Worm (Caenorhabditis elegans) whole organism, L4 larva: ENCODE data around the gene srxa-12.

Experiments used
- D1046.2 ChIP-seq: fragments of 200-800 bp; sonication (Bioruptor generic); IDR thresholded peaks from 2 replicates; pipeline ENCODE4 v1.3.6; 2022; ENCODE audit warnings: missing genetic modification characterization, missing compliant biosample characterization
- F10B5.3 ChIP-seq: sonication (generic microtip); optimal IDR thresholded peaks from 2 replicates; lab custom pipeline; 2016; ENCODE audit warnings: mild to moderate bottlenecking, missing genetic modification characterization, missing compliant biosample characterization
- F49E8.2 ChIP-seq: sonication (generic microtip); optimal IDR thresholded peaks from 2 replicates; lab custom pipeline; 2016; ENCODE audit warnings: missing compliant biosample characterization, mild to moderate bottlenecking, missing genetic modification characterization, borderline replicate concordance
- R02D3.7 ChIP-seq: fragments of 150-350 bp; sonication (generic microtip); optimal IDR thresholded peaks from 3 replicates; lab custom pipeline; 2014; ENCODE audit warnings: missing biosample characterization, missing genetic modification characterization
- Y48G9A.11 ChIP-seq: fragments of 200-800 bp; sonication (Bioruptor generic); IDR thresholded peaks from 2 replicates; pipeline ENCODE4 v1.3.6; 2022; ENCODE audit warnings: missing genetic modification reagents, missing genetic modification characterization, missing compliant biosample characterization
- ZK546.5 ChIP-seq, 2 experiments: sonication (generic microtip); optimal IDR thresholded peaks; 2 replicates each; lab custom pipeline; 2017; ENCODE audit warnings: missing biosample characterization in 2 of 2, missing genetic modification characterization in 2 of 2
- aha-1 ChIP-seq: fragments of 150-350 bp; peaks from one replicate; lab custom pipeline; 2014; ENCODE audit warnings: missing biosample characterization, missing genetic modification characterization
- attf-4 ChIP-seq: sonication (generic microtip); optimal IDR thresholded peaks from 3 replicates; lab custom pipeline; 2017; ENCODE audit warnings: missing biosample characterization, missing genetic modification characterization
- ceh-62 ChIP-seq: sonication (generic microtip); optimal IDR thresholded peaks from 2 replicates; lab custom pipeline; 2017; ENCODE audit warnings: missing biosample characterization, missing genetic modification characterization
- ces-1 ChIP-seq: fragments of 150-350 bp; sonication (generic microtip); optimal IDR thresholded peaks from 4 replicates; lab custom pipeline; 2014; ENCODE audit warnings: missing biosample characterization, missing genetic modification reagents, missing genetic modification characterization
- daf-19 ChIP-seq: fragments of 200-800 bp; sonication (Bioruptor generic); conservative IDR thresholded peaks from 2 replicates; pipeline ENCODE4 v1.3.6; 2022; ENCODE audit warnings: missing genetic modification characterization, missing compliant biosample characterization
- daf-8 ChIP-seq: fragments of 200-800 bp; sonication (Bioruptor generic); IDR thresholded peaks from 2 replicates; pipeline ENCODE4 v1.3.6; 2022; ENCODE audit warnings: missing genetic modification characterization, missing compliant biosample characterization
- dmd-6 ChIP-seq: fragments of 200-800 bp; sonication (Bioruptor generic); IDR thresholded peaks from 2 replicates; pipeline ENCODE4 v1.3.6; 2022; ENCODE audit warnings: missing genetic modification reagents, missing genetic modification characterization, missing compliant biosample characterization
- dmd-8 ChIP-seq: fragments of 200-800 bp; sonication (Bioruptor generic); IDR thresholded peaks from 2 replicates; pipeline ENCODE4 v1.3.6; 2022; ENCODE audit warnings: missing genetic modification characterization, missing compliant biosample characterization
- dve-1 ChIP-seq: sonication (generic microtip); optimal IDR thresholded peaks from 2 replicates; lab custom pipeline; 2017; ENCODE audit warnings: antibody characterized with exemption, mild to moderate bottlenecking, missing genetic modification characterization, missing compliant biosample characterization; ENCODE audit not compliant: insufficient read depth
- egl-27 ChIP-seq: sonication (generic microtip); optimal IDR thresholded peaks from 3 replicates; lab custom pipeline; 2017; ENCODE audit warnings: missing biosample characterization, missing genetic modification reagents, missing genetic modification characterization
- fos-1 ChIP-seq: fragments of 150-350 bp; optimal IDR thresholded peaks from 2 replicates; lab custom pipeline; 2014; ENCODE audit warnings: missing biosample characterization, missing genetic modification characterization
- hlh-30 ChIP-seq: sonication (generic microtip); optimal IDR thresholded peaks from 2 replicates; lab custom pipeline; 2017; ENCODE audit warnings: antibody characterized with exemption, mild to moderate bottlenecking, missing genetic modification characterization, missing compliant biosample characterization; ENCODE audit not compliant: insufficient read depth
- lim-7 ChIP-seq: fragments of 200-800 bp; sonication (Bioruptor generic); IDR thresholded peaks from 2 replicates; pipeline ENCODE4 v1.3.6; 2022; ENCODE audit warnings: missing genetic modification characterization, missing compliant biosample characterization
- lin-13 ChIP-seq: fragments of 150-350 bp; optimal IDR thresholded peaks from 2 replicates; lab custom pipeline; 2014; ENCODE audit warnings: missing biosample characterization, missing genetic modification reagents, missing genetic modification characterization
- lin-15B ChIP-seq: fragments of 150-350 bp; sonication (generic microtip); optimal IDR thresholded peaks from 3 replicates; lab custom pipeline; 2014; ENCODE audit warnings: missing biosample characterization, missing genetic modification characterization
- lin-39 ChIP-seq: fragments of 150-350 bp; optimal IDR thresholded peaks from 2 replicates; lab custom pipeline; 2014; ENCODE audit warnings: missing biosample characterization, missing genetic modification reagents, missing genetic modification characterization
- lir-3 ChIP-seq: sonication (generic microtip); optimal IDR thresholded peaks from 2 replicates; lab custom pipeline; 2016; ENCODE audit warnings: mild to moderate bottlenecking, missing genetic modification characterization, missing compliant biosample characterization
- lsy-2 ChIP-seq, 2 experiments: fragments of 150-350 bp in 1 of 2; sonication (generic microtip) in 1 of 2; optimal IDR thresholded peaks; 2 replicates each; lab custom pipeline; 2014 to 2017; ENCODE audit warnings: missing biosample characterization in 2 of 2, missing genetic modification characterization in 2 of 2
- madf-9 ChIP-seq: fragments of 200-800 bp; sonication (Bioruptor generic); conservative IDR thresholded peaks from 2 replicates; pipeline ENCODE4 v1.3.6; 2022; ENCODE audit warnings: missing genetic modification reagents, missing genetic modification characterization, missing compliant biosample characterization
- mdl-1 ChIP-seq, 2 experiments: fragments of 150-350 bp in 1 of 2; sonication (generic microtip) in 1 of 2; optimal IDR thresholded peaks; 2 replicates each; lab custom pipeline; 2014 to 2017; ENCODE audit warnings: missing biosample characterization in 2 of 2, missing genetic modification characterization in 2 of 2
- mep-1 ChIP-seq: fragments of 150-350 bp; sonication (generic microtip); optimal IDR thresholded peaks from 3 replicates; lab custom pipeline; 2014; ENCODE audit warnings: missing biosample characterization, missing genetic modification characterization
- mxl-3 ChIP-seq: fragments of 200-800 bp; sonication (Bioruptor generic); optimal IDR thresholded peaks from 2 replicates; lab custom pipeline; 2018; ENCODE audit warnings: mild to moderate bottlenecking, missing genetic modification characterization, missing compliant biosample characterization
- nhr-10 ChIP-seq: fragments of 150-350 bp; optimal IDR thresholded peaks from 2 replicates; lab custom pipeline; 2014; ENCODE audit warnings: missing biosample characterization, missing genetic modification characterization
- nhr-102 ChIP-seq: sonication (generic microtip); optimal IDR thresholded peaks from 2 replicates; lab custom pipeline; 2016; ENCODE audit warnings: mild to moderate bottlenecking, missing genetic modification characterization, moderate library complexity, missing compliant biosample characterization
- nhr-11 ChIP-seq: fragments of 150-350 bp; optimal IDR thresholded peaks from 2 replicates; lab custom pipeline; 2014; ENCODE audit warnings: missing biosample characterization, missing genetic modification characterization
- nhr-111 ChIP-seq: fragments of 200-800 bp; sonication (Bioruptor generic); optimal IDR thresholded peaks from 2 replicates; lab custom pipeline; 2018; ENCODE audit warnings: mild to moderate bottlenecking, missing genetic modification characterization, missing compliant biosample characterization
- nhr-28 ChIP-seq: fragments of 150-350 bp; optimal IDR thresholded peaks from 2 replicates; lab custom pipeline; 2014; ENCODE audit warnings: missing biosample characterization, missing genetic modification characterization
- nhr-41 ChIP-seq: fragments of 200-800 bp; sonication (Bioruptor generic); IDR thresholded peaks from 2 replicates; pipeline ENCODE4 v1.3.6; 2022; ENCODE audit warnings: missing genetic modification reagents, missing genetic modification characterization, missing compliant biosample characterization
- nhr-48 ChIP-seq: sonication (generic microtip); optimal IDR thresholded peaks from 2 replicates; lab custom pipeline; 2016; ENCODE audit warnings: mild to moderate bottlenecking, missing genetic modification characterization, missing compliant biosample characterization
- nhr-6 ChIP-seq: fragments of 150-350 bp; optimal IDR thresholded peaks from 2 replicates; lab custom pipeline; 2014; ENCODE audit warnings: missing biosample characterization, missing genetic modification characterization
- saeg-2 ChIP-seq: fragments of 200-800 bp; sonication (Bioruptor generic); IDR thresholded peaks from 2 replicates; pipeline ENCODE4 v1.3.6; 2022; ENCODE audit warnings: missing genetic modification reagents, missing genetic modification characterization, missing compliant biosample characterization
- skn-1 ChIP-seq: fragments of 150-350 bp; optimal IDR thresholded peaks from 2 replicates; lab custom pipeline; 2014; ENCODE audit warnings: missing biosample characterization, missing genetic modification characterization
- spr-3 ChIP-seq: fragments of 200-800 bp; sonication (Bioruptor generic); optimal IDR thresholded peaks from 2 replicates; lab custom pipeline; 2018; ENCODE audit warnings: mild to moderate bottlenecking, missing genetic modification characterization, missing compliant biosample characterization
- unc-62 ChIP-seq, 3 experiments: fragments of 150-350 bp in 1 of 3; sonication (generic microtip); optimal IDR thresholded peaks in 2 of 3; peaks in 1 of 3; 1 replicate in 1 of 3; 2 replicates in 2 of 3; lab custom pipeline; 2014 to 2017; ENCODE audit warnings: missing biosample characterization in 3 of 3, missing genetic modification characterization in 3 of 3, missing genetic modification reagents in 3 of 3, missing genotype in 1 of 3
- vab-7 ChIP-seq: fragments of 200-800 bp; sonication (Bioruptor generic); IDR thresholded peaks from 2 replicates; pipeline ENCODE4 v1.3.6; 2022; ENCODE audit warnings: missing genetic modification reagents, missing genetic modification characterization, missing compliant biosample characterization
- zag-1 ChIP-seq: fragments of 150-350 bp; optimal IDR thresholded peaks from 2 replicates; lab custom pipeline; 2014; ENCODE audit warnings: missing biosample characterization, missing genetic modification characterization
- ztf-11 ChIP-seq: fragments of 150-350 bp; optimal IDR thresholded peaks from 2 replicates; lab custom pipeline; 2014; ENCODE audit warnings: missing biosample characterization, missing genetic modification characterization
- ztf-7 ChIP-seq: fragments of 150-350 bp; optimal IDR thresholded peaks from 2 replicates; lab custom pipeline; 2014; ENCODE audit warnings: missing biosample characterization, missing genetic modification characterization

srxa-12 gene

ce11 chrV:13931225-13931624 lies 4.7 kb downstream of the srxa-12 start, which contains the start of gene C06B3.16:
TSS of gene C06B3.16 (plus strand) at chrV:13931525.
- no peak for TF ChIP-seq dve-1 (tag; lab: Kevin White, UChicago)
- no peak for TF ChIP-seq nhr-10 (tag; lab: Kevin White, UChicago)
- no peak for TF ChIP-seq dmd-8 (GFP tag; lab: Robert Waterston, UW)
- no peak for TF ChIP-seq unc-62 (GFP tag; optimal IDR thresholded peaks at IDR 0.05 in 1 of 2; lab: Kevin White, UChicago)
- no peak for TF ChIP-seq unc-62 (tag; optimal IDR thresholded peaks at IDR 0.05; lab: Kevin White, UChicago)
- TF ChIP-seq aha-1 (tag; lab: Kevin White, UChicago) = peak; percentile 18
- no peak for TF ChIP-seq R02D3.7 (tag; lab: Kevin White, UChicago)
- TF ChIP-seq lim-7 (GFP tag; lab: Robert Waterston, UW) = no peak

ce11 chrV:13931952-13932351 lies 5.5 kb downstream of the srxa-12 start:
- TF ChIP-seq ces-1 (GFP tag; lab: Kevin White, UChicago) (no peak), spr-3 (GFP tag; lab: Kevin White, UChicago) (no peak), nhr-111 (GFP tag; lab: Kevin White, UChicago) (no peak), madf-9 (no peak), unc-62 (GFP tag; optimal IDR thresholded peaks at IDR 0.05 in 1 of 2; lab: Kevin White, UChicago) (peak in 1 of 2 experiments; percentile 34), unc-62 (tag; optimal IDR thresholded peaks at IDR 0.05; lab: Kevin White, UChicago) (no peak), lin-39 (tag; lab: Kevin White, UChicago) (no peak), F49E8.2 (tag; lab: Kevin White, UChicago) (no peak), lsy-2 (tag; optimal IDR thresholded peaks at IDR 0.05; lab: Kevin White, UChicago) (no peak), mxl-3 (GFP tag; lab: Kevin White, UChicago) (no peak), mep-1 (tag; lab: Kevin White, UChicago) (no peak), saeg-2 (GFP tag; lab: Robert Waterston, UW) (no peak), fos-1 (tag; lab: Kevin White, UChicago) (no peak), aha-1 (tag; lab: Kevin White, UChicago) (peak; percentile 94), dmd-6 (no peak), nhr-102 (no peak)

ce11 chrV:13934545-13934944 lies 8.0 kb downstream of the srxa-12 start, which contains the start of gene R10D12.1:
TSS of gene R10D12.1 (minus strand) at chrV:13934645.
- TF ChIP-seq hlh-30 (tag; lab: Kevin White, UChicago) = peak; percentile 7
- TF ChIP-seq zag-1 (tag; lab: Kevin White, UChicago) = no peak
- no peak for TF ChIP-seq nhr-48 (tag; lab: Kevin White, UChicago)
- peak; percentile 19 for TF ChIP-seq nhr-28

ce11 chrV:13935423-13935822 lies 8.9 kb downstream of the srxa-12 start:
- no peak for TF ChIP-seq attf-4
- TF ChIP-seq lir-3 = no peak
- TF ChIP-seq Y48G9A.11 (GFP tag; lab: Robert Waterston, UW) = no peak
- TF ChIP-seq ztf-7 = no peak
- TF ChIP-seq D1046.2 (GFP tag; lab: Robert Waterston, UW) = no peak
- no peak for TF ChIP-seq egl-27 (tag; lab: Kevin White, UChicago)

ce11 chrV:13936052-13936451 lies 9.6 kb downstream of the srxa-12 start:
- TF ChIP-seq ces-1 (GFP tag; lab: Kevin White, UChicago) = no peak
- TF ChIP-seq nhr-41 (GFP tag; lab: Robert Waterston, UW) = no peak
- no peak for TF ChIP-seq lin-39 (tag; lab: Kevin White, UChicago)
- TF ChIP-seq lsy-2 (tag; optimal IDR thresholded peaks at IDR 0.05; lab: Kevin White, UChicago) = no peak
- no peak for TF ChIP-seq ceh-62 (tag; lab: Kevin White, UChicago)
- TF ChIP-seq ztf-11 (tag; lab: Kevin White, UChicago) = no peak
- peak; percentile 33 for TF ChIP-seq nhr-28
- TF ChIP-seq dve-1 (tag; lab: Kevin White, UChicago) = no peak
- TF ChIP-seq hlh-30 (tag; lab: Kevin White, UChicago) = peak; percentile 70
- peak; percentile 23 for TF ChIP-seq aha-1 (tag; lab: Kevin White, UChicago)
- no peak for TF ChIP-seq daf-8 (GFP tag; lab: Robert Waterston, UW)
- peak in 1 of 2 experiments; percentile 44 for TF ChIP-seq mdl-1 (tag; optimal IDR thresholded peaks at IDR 0.05; lab: Kevin White, UChicago)
- no peak for TF ChIP-seq F10B5.3 (tag; lab: Kevin White, UChicago)
- TF ChIP-seq lin-15B = no peak
- no peak for TF ChIP-seq mep-1 (tag; lab: Kevin White, UChicago)
- no peak for TF ChIP-seq vab-7 (GFP tag; lab: Robert Waterston, UW)
- TF ChIP-seq skn-1 (tag; lab: Kevin White, UChicago) = no peak
- no peak for TF ChIP-seq daf-19 (GFP tag; lab: Robert Waterston, UW)
- TF ChIP-seq spr-3 (GFP tag; lab: Kevin White, UChicago) = no peak
- TF ChIP-seq ZK546.5 (tag; optimal IDR thresholded peaks at IDR 0.05; lab: Kevin White, UChicago) = no peak
- no peak for TF ChIP-seq lin-13 (GFP tag; lab: Kevin White, UChicago)
- no peak for TF ChIP-seq nhr-11 (tag; lab: Kevin White, UChicago)
- TF ChIP-seq nhr-6 (tag; lab: Kevin White, UChicago) = no peak
